Worm (Caenorhabditis elegans) whole organism, L1 larva: ENCODE data around the gene dhgd-1.

ENCODE experiments used
- nhr-11 ChIP-seq: fragments of 150-350 bp; optimal IDR thresholded peaks from 2 replicates; lab custom pipeline; 2014; ENCODE audit warnings: missing biosample characterization, missing genetic modification characterization
- nhr-76 ChIP-seq: sonication (generic microtip); optimal IDR thresholded peaks from 2 replicates; lab custom pipeline; 2017; ENCODE audit warnings: missing biosample characterization, missing genetic modification characterization
- ztf-11 ChIP-seq, 2 experiments: sonication (generic microtip); optimal IDR thresholded peaks; 2 replicates each; lab custom pipeline; 2016 to 2017; ENCODE audit warnings: missing genetic modification characterization in 2 of 2, missing biosample characterization in 1 of 2, missing compliant biosample characterization in 1 of 2

ce11 chrII:11535924-11536323 is 16.0 kb downstream of the dhgd-1 start:
- no peak for TF ChIP-seq nhr-76 (tag; lab: Kevin White, UChicago)
- TF ChIP-seq ztf-11 (tag; optimal IDR thresholded peaks at IDR 0.05; lab: Kevin White, UChicago): no peak
- TF ChIP-seq nhr-11 (tag; lab: Kevin White, UChicago): no peak
